Worm (Caenorhabditis elegans) whole organism, L4 larva: ENCODE data around the gene ets-8.
"Not testable (repeated sequence)": the region's sequence is repeated elsewhere in the genome, so short reads cannot be mapped to it uniquely, and the experiment has no call there.

Source experiments
- aha-1 ChIP-seq: fragments of 150-350 bp; peaks from one replicate; lab custom pipeline; 2014; ENCODE audit warnings: missing biosample characterization, missing genetic modification characterization
- ama-1 ChIP-seq: fragments of 150-350 bp; optimal IDR thresholded peaks from 2 replicates; lab custom pipeline; 2014; ENCODE audit warnings: inconsistent platforms, mixed read lengths
- ceh-20 ChIP-seq: fragments of 200-800 bp; sonication (Bioruptor generic); IDR thresholded peaks from 2 replicates; pipeline ENCODE4 v1.3.6; 2022; ENCODE audit warnings: missing genetic modification reagents, missing genetic modification characterization, missing compliant biosample characterization
- ceh-44 ChIP-seq: fragments of 200-800 bp; sonication (Bioruptor generic); IDR thresholded peaks from 2 replicates; pipeline ENCODE4 v1.3.6; 2022; ENCODE audit warnings: missing genetic modification reagents, missing genetic modification characterization, missing compliant biosample characterization
- cey-2 ChIP-seq: sonication (generic microtip); optimal IDR thresholded peaks from 3 replicates; lab custom pipeline; 2017; ENCODE audit warnings: missing genetic modification characterization, mild to moderate bottlenecking, missing compliant biosample characterization, antibody characterized with exemption, borderline replicate concordance; ENCODE audit not compliant: insufficient read depth
- ctbp-1 ChIP-seq: fragments of 200-800 bp; sonication (Bioruptor generic); IDR thresholded peaks from 2 replicates; pipeline ENCODE4 v1.3.6; 2022; ENCODE audit warnings: missing genetic modification reagents, missing genetic modification characterization, missing compliant biosample characterization
- dmd-8 ChIP-seq: fragments of 200-800 bp; sonication (Bioruptor generic); IDR thresholded peaks from 2 replicates; pipeline ENCODE4 v1.3.6; 2022; ENCODE audit warnings: missing genetic modification characterization, missing compliant biosample characterization
- dpl-1 ChIP-seq: fragments of 150-350 bp; optimal IDR thresholded peaks from 2 replicates; lab custom pipeline; 2014; ENCODE audit warnings: missing biosample characterization, missing genetic modification reagents, missing genetic modification characterization
- dve-1 ChIP-seq: sonication (generic microtip); optimal IDR thresholded peaks from 2 replicates; lab custom pipeline; 2017; ENCODE audit warnings: antibody characterized with exemption, mild to moderate bottlenecking, missing genetic modification characterization, missing compliant biosample characterization; ENCODE audit not compliant: insufficient read depth
- egl-43 ChIP-seq: fragments of 200-800 bp; sonication (Bioruptor generic); IDR thresholded peaks from 2 replicates; pipeline ENCODE4 v1.3.6; 2022; ENCODE audit warnings: missing genetic modification reagents, missing genetic modification characterization, missing compliant biosample characterization
- fkh-10 ChIP-seq: fragments of 150-350 bp; optimal IDR thresholded peaks from 2 replicates; lab custom pipeline; 2014; ENCODE audit warnings: missing biosample characterization, missing genetic modification reagents, missing genetic modification characterization
- hlh-11 ChIP-seq: fragments of 200-800 bp; sonication (Bioruptor generic); optimal IDR thresholded peaks from 2 replicates; lab custom pipeline; 2018; ENCODE audit warnings: mild to moderate bottlenecking, missing genetic modification characterization, missing compliant biosample characterization
- hlh-30 ChIP-seq: sonication (generic microtip); optimal IDR thresholded peaks from 2 replicates; lab custom pipeline; 2017; ENCODE audit warnings: antibody characterized with exemption, mild to moderate bottlenecking, missing genetic modification characterization, missing compliant biosample characterization; ENCODE audit not compliant: insufficient read depth
- lin-13 ChIP-seq: fragments of 150-350 bp; optimal IDR thresholded peaks from 2 replicates; lab custom pipeline; 2014; ENCODE audit warnings: missing biosample characterization, missing genetic modification reagents, missing genetic modification characterization
- lir-3 ChIP-seq: sonication (generic microtip); optimal IDR thresholded peaks from 2 replicates; lab custom pipeline; 2016; ENCODE audit warnings: mild to moderate bottlenecking, missing genetic modification characterization, missing compliant biosample characterization
- madf-9 ChIP-seq: fragments of 200-800 bp; sonication (Bioruptor generic); conservative IDR thresholded peaks from 2 replicates; pipeline ENCODE4 v1.3.6; 2022; ENCODE audit warnings: missing genetic modification reagents, missing genetic modification characterization, missing compliant biosample characterization
- mxl-3 ChIP-seq: fragments of 200-800 bp; sonication (Bioruptor generic); optimal IDR thresholded peaks from 2 replicates; lab custom pipeline; 2018; ENCODE audit warnings: mild to moderate bottlenecking, missing genetic modification characterization, missing compliant biosample characterization
- nhr-10 ChIP-seq: fragments of 150-350 bp; optimal IDR thresholded peaks from 2 replicates; lab custom pipeline; 2014; ENCODE audit warnings: missing biosample characterization, missing genetic modification characterization
- nhr-11 ChIP-seq: fragments of 150-350 bp; optimal IDR thresholded peaks from 2 replicates; lab custom pipeline; 2014; ENCODE audit warnings: missing biosample characterization, missing genetic modification characterization
- nhr-25 ChIP-seq: sonication (generic microtip); optimal IDR thresholded peaks from 2 replicates; lab custom pipeline; 2017; ENCODE audit warnings: missing genetic modification characterization, mild to moderate bottlenecking, missing compliant biosample characterization, antibody characterized with exemption, moderate library complexity, borderline replicate concordance; ENCODE audit not compliant: insufficient read depth
- nhr-28 ChIP-seq: fragments of 150-350 bp; optimal IDR thresholded peaks from 2 replicates; lab custom pipeline; 2014; ENCODE audit warnings: missing biosample characterization, missing genetic modification characterization
- nhr-42 ChIP-seq: fragments of 200-800 bp; sonication (Bioruptor generic); IDR thresholded peaks from 2 replicates; pipeline ENCODE4 v1.3.6; 2022; ENCODE audit warnings: missing genetic modification characterization, missing compliant biosample characterization
- nhr-48 ChIP-seq: sonication (generic microtip); optimal IDR thresholded peaks from 2 replicates; lab custom pipeline; 2016; ENCODE audit warnings: mild to moderate bottlenecking, missing genetic modification characterization, missing compliant biosample characterization
- pha-4 ChIP-seq, 2 experiments: fragments of 150-350 bp in 1 of 2; fragments of 200-800 bp in 1 of 2; sonication (Bioruptor generic) in 1 of 2; IDR thresholded peaks in 1 of 2; optimal IDR thresholded peaks in 1 of 2; 2 replicates each; pipeline versions ENCODE4 v1.3.6 to Lab custom; 2014 to 2022; ENCODE audit warnings: missing genetic modification characterization in 2 of 2, missing genetic modification reagents in 2 of 2, missing biosample characterization in 1 of 2, missing compliant biosample characterization in 1 of 2
- pqm-1 ChIP-seq: sonication (generic microtip); optimal IDR thresholded peaks from 2 replicates; lab custom pipeline; 2017; ENCODE audit warnings: missing biosample characterization, missing genetic modification characterization
- saeg-2 ChIP-seq: fragments of 200-800 bp; sonication (Bioruptor generic); IDR thresholded peaks from 2 replicates; pipeline ENCODE4 v1.3.6; 2022; ENCODE audit warnings: missing genetic modification reagents, missing genetic modification characterization, missing compliant biosample characterization
- set-16 ChIP-seq: fragments of 200-800 bp; sonication (Bioruptor generic); IDR thresholded peaks from 2 replicates; pipeline ENCODE4 v1.3.6; 2022; ENCODE audit warnings: missing genetic modification reagents, missing genetic modification characterization, missing compliant biosample characterization
- skn-1 ChIP-seq: fragments of 150-350 bp; optimal IDR thresholded peaks from 2 replicates; lab custom pipeline; 2014; ENCODE audit warnings: missing biosample characterization, missing genetic modification characterization
- spr-3 ChIP-seq: fragments of 200-800 bp; sonication (Bioruptor generic); optimal IDR thresholded peaks from 2 replicates; lab custom pipeline; 2018; ENCODE audit warnings: mild to moderate bottlenecking, missing genetic modification characterization, missing compliant biosample characterization
- tra-1 ChIP-seq: fragments of 200-800 bp; sonication (Bioruptor generic); IDR thresholded peaks from 2 replicates; pipeline ENCODE4 v1.3.6; 2022; ENCODE audit warnings: missing genetic modification reagents, missing genetic modification characterization, missing compliant biosample characterization
- vab-7 ChIP-seq: fragments of 200-800 bp; sonication (Bioruptor generic); IDR thresholded peaks from 2 replicates; pipeline ENCODE4 v1.3.6; 2022; ENCODE audit warnings: missing genetic modification reagents, missing genetic modification characterization, missing compliant biosample characterization
- zfp-2 ChIP-seq: sonication (generic microtip); optimal IDR thresholded peaks from 2 replicates; lab custom pipeline; 2016; ENCODE audit warnings: mild to moderate bottlenecking, missing genetic modification characterization, missing compliant biosample characterization
- ztf-7 ChIP-seq: fragments of 150-350 bp; optimal IDR thresholded peaks from 2 replicates; lab custom pipeline; 2014; ENCODE audit warnings: missing biosample characterization, missing genetic modification characterization

ets-8 gene

ce11 chrIV:1204870-1205269 lies 44.6 kb upstream of the ets-8 start, which contains the start of gene dsl-2:
Gene dsl-2 (minus strand): TSS chrIV:1204970.
- TF ChIP-seq ztf-7 (no peak), vab-7 (GFP tag; lab: Robert Waterston, UW) (no peak), nhr-25 (tag; lab: Kevin White, UChicago) (no peak), skn-1 (tag; lab: Kevin White, UChicago) (no peak), lir-3 (tag; lab: Kevin White, UChicago) (no peak), spr-3 (GFP tag; lab: Kevin White, UChicago) (no peak), zfp-2 (tag; lab: Kevin White, UChicago) (no peak), madf-9 (GFP tag; lab: Robert Waterston, UW) (no peak), dve-1 (tag; lab: Kevin White, UChicago) (no peak), cey-2 (no peak), ceh-44 (GFP tag; lab: Robert Waterston, UW) (no peak), nhr-28 (tag; lab: Kevin White, UChicago) (no peak), pha-4 (GFP tag; IDR thresholded peaks at IDR 0.05; lab: Robert Waterston, UW) (no peak), pha-4 (tag; optimal IDR thresholded peaks at IDR 0.05; lab: Kevin White, UChicago) (no peak), nhr-42 (GFP tag; lab: Robert Waterston, UW) (no peak), set-16 (GFP tag; lab: Robert Waterston, UW) (no peak), ctbp-1 (GFP tag; lab: Robert Waterston, UW) (no peak), mxl-3 (GFP tag; lab: Kevin White, UChicago) (no peak), pqm-1 (no peak), hlh-11 (tag; lab: Kevin White, UChicago) (no peak), saeg-2 (GFP tag; lab: Robert Waterston, UW) (no peak)

- TF ChIP-seq egl-43: 0 out of 2 replicates have a peak, but pooled peaks have one; percentile 8
- 0 out of 2 replicates have a peak, but pooled peaks have one; percentile 27 for TF ChIP-seq dmd-8 (GFP tag; lab: Robert Waterston, UW)
- TF ChIP-seq lin-13 (GFP tag; lab: Kevin White, UChicago): no peak
- TF ChIP-seq nhr-42 (GFP tag; lab: Robert Waterston, UW): no peak
- TF ChIP-seq nhr-10 (tag; lab: Kevin White, UChicago): no peak
- no peak for TF ChIP-seq ceh-20
- TF ChIP-seq hlh-30 (tag; lab: Kevin White, UChicago): no peak
- TF ChIP-seq set-16 (GFP tag; lab: Robert Waterston, UW): peak; percentile 69
Observed at ce11 chrIV:1199501-1199900, 39.2 kb upstream of the ets-8 start.

ce11 chrIV:1192765-1193164 lies 32.5 kb upstream of the ets-8 start, which contains the start of gene spl-3:
Gene spl-3 (plus strand): TSS chrIV:1193065.
- no peak for TF ChIP-seq fkh-10 (GFP tag; lab: Kevin White, UChicago)
- TF ChIP-seq nhr-48 (tag; lab: Kevin White, UChicago): no peak
- TF ChIP-seq dpl-1 (GFP tag; lab: Kevin White, UChicago): no peak
- TF ChIP-seq tra-1 (GFP tag; lab: Robert Waterston, UW): no peak

ce11 chrIV:1187502-1187901 lies 27.2 kb upstream of the ets-8 start, which contains the start of gene mdt-20:
Gene mdt-20 (plus strand): TSS chrIV:1187802.
- TF ChIP-seq aha-1 (tag; lab: Kevin White, UChicago): peak; percentile 63
- TF ChIP-seq, all 104 proteins: peak for 1; not testable (repeated sequence) for 103

ce11 chrIV:1182292-1182691 lies 22.0 kb upstream of the ets-8 start, which contains the start of gene rmif-2:
Gene rmif-2 (plus strand): TSS chrIV:1182592.
- TF ChIP-seq nhr-11 (tag; lab: Kevin White, UChicago); madf-9 (GFP tag; lab: Robert Waterston, UW); ama-1 (lab: Kevin White, UChicago): not testable (repeated sequence)
